Worm (Caenorhabditis elegans): ENCODE measurements around the gene Y53G8AR.9.

The Y53G8AR.9 gene

DNA sequence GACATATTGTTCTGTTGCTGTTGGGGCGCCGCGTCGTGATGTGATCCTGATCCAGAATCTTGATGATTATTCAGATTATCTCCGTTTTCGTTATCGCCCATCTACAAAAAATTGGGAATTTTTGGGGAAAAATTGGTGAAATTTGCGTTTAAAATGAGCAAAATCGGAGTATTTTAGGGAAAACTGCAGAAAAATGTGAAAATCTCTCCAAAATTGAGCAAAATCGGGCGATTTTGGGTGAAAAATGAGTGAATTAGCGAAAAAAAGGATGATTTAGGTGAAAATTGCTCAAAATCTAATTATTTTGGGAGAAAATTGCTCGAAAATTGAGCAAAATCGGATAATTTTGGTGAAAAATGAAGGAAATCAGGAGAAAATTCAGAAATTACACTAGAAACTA lies at the start of gene Y53G8AR.9:
TSS of gene Y53G8AR.9 (minus strand) at position 101 of the 400 bp plus-strand sequence.
- TF ChIP-seq unc-86 (tag; optimal IDR thresholded peaks at IDR 0.05) (no peak), elt-2 (tag; optimal IDR thresholded peaks at IDR 0.05) (no peak), ceh-6 (GFP tag; optimal IDR thresholded peaks at IDR 0.05) (no peak), C08G9.2 (tag; optimal IDR thresholded peaks at IDR 0.05) (no peak), hlh-13 (GFP tag; optimal IDR thresholded peaks at IDR 0.05) (no peak)

DNA sequence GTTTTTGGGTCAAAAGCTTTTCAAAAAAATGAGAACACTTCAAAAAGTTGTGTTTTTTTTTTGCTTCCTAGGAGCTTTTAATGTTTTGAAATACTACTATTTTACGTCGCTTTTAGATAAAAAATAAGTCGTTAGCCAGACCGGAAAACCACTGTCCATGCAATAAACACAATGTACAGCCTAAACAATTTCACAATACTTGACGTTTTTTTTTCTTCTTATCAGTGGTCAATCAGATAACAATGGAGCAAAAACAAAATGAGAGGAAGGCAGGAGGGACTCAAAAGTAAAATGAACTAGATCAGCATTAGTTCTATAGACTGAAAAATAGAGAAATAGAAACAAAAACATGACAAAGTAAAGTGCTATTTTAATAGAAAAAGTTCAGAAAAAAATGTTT lies 49.7 kb upstream of the Y53G8AR.9 start:
- no peak for TF ChIP-seq ceh-24 (tag; optimal IDR thresholded peaks at IDR 0.05)
- peak; percentile 53 for TF ChIP-seq elt-2 (tag; optimal IDR thresholded peaks at IDR 0.05)
- no peak for TF ChIP-seq sox-4 (tag; optimal IDR thresholded peaks at IDR 0.05)
- TF ChIP-seq fkh-10 (GFP tag; optimal IDR thresholded peaks at IDR 0.05): no peak
- no peak for TF ChIP-seq ceh-19 (GFP tag; optimal IDR thresholded peaks at IDR 0.05)
- no peak for TF ChIP-seq nfya-1 (tag; optimal IDR thresholded peaks at IDR 0.05)
- no peak for TF ChIP-seq tbx-7 (tag; optimal IDR thresholded peaks at IDR 0.05)

DNA sequence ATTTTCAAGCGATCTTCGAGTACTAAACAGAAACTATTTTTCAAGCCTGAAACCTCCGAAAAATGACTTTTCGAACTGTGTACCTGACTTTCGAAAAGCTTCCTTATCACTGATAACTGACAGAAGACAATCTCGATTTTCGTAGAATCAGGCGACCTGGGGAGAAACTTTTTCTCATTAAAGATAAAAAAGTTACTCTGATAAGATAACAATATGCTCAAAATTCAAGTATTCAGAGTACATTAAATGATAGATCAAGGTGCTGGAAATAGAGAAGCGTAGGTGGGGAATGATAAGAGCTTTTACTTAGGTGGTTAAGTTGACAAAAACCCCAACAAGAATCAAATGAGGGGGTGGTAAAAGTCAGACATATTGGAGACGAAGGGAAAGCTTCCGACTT lies 49.0 kb upstream of the Y53G8AR.9 start, which contains the start of gene prk-2:
TSS of gene prk-2 (minus strand) at position 156 of the 400 bp plus-strand sequence.
- TF ChIP-seq ceh-9 (tag; optimal IDR thresholded peaks at IDR 0.05): no peak
- no peak for TF ChIP-seq pat-9 (tag; optimal IDR thresholded peaks at IDR 0.05)
- TF ChIP-seq fkh-6 (tag; optimal IDR thresholded peaks at IDR 0.05): no peak
- peak; percentile 90 for TF ChIP-seq elt-2 (tag; optimal IDR thresholded peaks at IDR 0.05)
- no peak for TF ChIP-seq gmeb-2 (tag; optimal IDR thresholded peaks at IDR 0.05)

DNA sequence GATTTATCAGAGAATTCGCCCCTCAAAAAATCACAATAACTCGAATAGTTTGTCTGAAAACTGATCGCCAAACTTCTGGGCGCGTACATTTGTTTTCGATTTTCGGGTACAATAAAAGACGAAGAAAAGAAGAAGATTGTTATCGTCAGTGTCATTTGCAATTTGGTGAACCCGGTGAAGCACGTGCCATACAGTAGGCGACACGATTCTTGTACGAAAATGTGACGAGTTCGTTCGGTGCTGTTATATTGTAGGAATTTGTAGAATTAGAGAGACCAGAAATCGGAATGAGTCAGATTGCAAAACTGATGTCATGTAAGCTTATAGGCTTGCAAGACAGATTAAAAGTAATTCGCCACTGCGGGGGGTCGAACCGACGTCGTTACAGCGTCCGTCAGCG lies 46.7 kb upstream of the Y53G8AR.9 start:
- no peak for TF ChIP-seq ceh-31 (tag; optimal IDR thresholded peaks at IDR 0.05)
- TF ChIP-seq hlh-8 (tag; optimal IDR thresholded peaks at IDR 0.05): no peak
- no peak for TF ChIP-seq F13H6.1 (tag; optimal IDR thresholded peaks at IDR 0.05)
- TF ChIP-seq ceh-22 (tag; optimal IDR thresholded peaks at IDR 0.05): no peak
- TF ChIP-seq C08G9.2 (tag; optimal IDR thresholded peaks at IDR 0.05): no peak
- TF ChIP-seq C38D4.7 (GFP tag; optimal IDR thresholded peaks at IDR 0.05): no peak
- TF ChIP-seq nhr-11 (tag; optimal IDR thresholded peaks at IDR 0.05): no peak
- no peak for TF ChIP-seq sox-2 (GFP tag; IDR thresholded peaks at IDR 0.05)
- no peak for TF ChIP-seq lin-11 (tag; optimal IDR thresholded peaks at IDR 0.05)
- no peak for TF ChIP-seq nhr-232 (tag; optimal IDR thresholded peaks at IDR 0.05)
- no peak for TF ChIP-seq dve-1 (tag; optimal IDR thresholded peaks at IDR 0.05)
- TF ChIP-seq pat-9 (tag; optimal IDR thresholded peaks at IDR 0.05): no peak
- TF ChIP-seq hlh-13 (GFP tag; optimal IDR thresholded peaks at IDR 0.05): no peak
- no peak for TF ChIP-seq ceh-24 (tag; optimal IDR thresholded peaks at IDR 0.05)
- no peak for TF ChIP-seq fkh-10 (GFP tag; optimal IDR thresholded peaks at IDR 0.05)
- no peak for TF ChIP-seq fkh-6 (tag; optimal IDR thresholded peaks at IDR 0.05)

DNA sequence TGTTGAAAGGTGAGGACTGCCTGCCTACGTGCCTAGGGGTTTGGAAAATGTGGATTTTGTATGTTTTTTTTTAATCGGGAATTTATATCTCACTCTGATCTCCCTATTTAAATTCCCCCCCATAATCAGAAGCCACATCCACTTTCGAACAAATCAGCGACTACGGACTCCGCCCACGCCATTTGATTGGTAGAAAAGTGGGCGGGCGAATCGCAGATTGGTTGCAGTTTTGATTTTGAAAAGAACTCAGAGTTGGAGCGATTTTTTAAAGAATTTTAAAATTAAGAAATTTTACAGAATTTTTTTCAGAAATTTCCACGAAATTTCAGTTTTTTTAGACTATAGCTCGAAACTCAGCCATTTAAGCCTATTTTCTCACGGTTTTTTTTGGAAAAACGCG lies 39.0 kb upstream of the Y53G8AR.9 start:
- TF ChIP-seq nfya-1 (tag; optimal IDR thresholded peaks at IDR 0.05) (peak; percentile 79), T23F11.4 (GFP tag; optimal IDR thresholded peaks at IDR 0.05) (no peak)

DNA sequence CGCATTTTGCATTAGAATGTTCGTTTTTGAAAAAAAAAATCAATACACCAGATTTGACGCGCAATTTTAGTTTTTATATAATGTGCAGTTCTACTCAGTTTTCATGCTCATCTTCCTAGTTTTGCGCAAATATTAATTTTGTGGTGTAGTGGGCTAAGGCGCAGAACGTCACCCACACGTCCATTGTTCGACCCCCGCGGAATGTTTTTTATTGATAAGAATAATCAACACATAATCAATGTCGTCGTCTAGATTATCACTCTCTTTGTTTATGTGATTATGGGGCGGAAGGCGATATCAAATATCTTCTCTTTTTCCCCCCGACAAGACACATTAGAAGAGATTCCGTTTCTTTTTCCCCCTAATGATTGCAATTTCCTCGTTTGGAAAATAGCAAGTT lies 34.7 kb upstream of the Y53G8AR.9 start:
- no peak for TF ChIP-seq pat-9 (tag; optimal IDR thresholded peaks at IDR 0.05)
- TF ChIP-seq elt-2 (tag; optimal IDR thresholded peaks at IDR 0.05): peak; percentile 57

DNA sequence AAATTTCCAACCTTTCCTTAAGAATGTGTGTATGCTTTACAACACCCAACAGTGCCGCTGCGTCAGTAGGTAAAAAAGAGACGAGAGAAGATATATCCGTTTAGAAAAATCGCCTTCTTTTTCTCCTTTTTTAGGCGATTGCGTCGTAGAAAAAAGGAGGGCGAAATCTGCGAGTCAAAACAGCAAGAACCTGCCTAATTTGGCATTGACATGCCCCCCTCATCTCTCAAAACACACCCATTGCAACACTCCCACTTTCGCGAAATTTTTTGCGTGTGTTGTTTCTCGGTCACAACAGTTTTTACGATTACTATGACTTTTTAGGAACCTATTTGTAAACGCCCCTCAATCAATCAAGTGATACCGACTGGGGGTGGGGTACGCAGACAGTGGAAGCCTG lies 30.6 kb upstream of the Y53G8AR.9 start:
- TF ChIP-seq Y22D7AL.16 (tag; optimal IDR thresholded peaks at IDR 0.05) (no peak), ceh-14 (tag; optimal IDR thresholded peaks at IDR 0.05) (no peak)

DNA sequence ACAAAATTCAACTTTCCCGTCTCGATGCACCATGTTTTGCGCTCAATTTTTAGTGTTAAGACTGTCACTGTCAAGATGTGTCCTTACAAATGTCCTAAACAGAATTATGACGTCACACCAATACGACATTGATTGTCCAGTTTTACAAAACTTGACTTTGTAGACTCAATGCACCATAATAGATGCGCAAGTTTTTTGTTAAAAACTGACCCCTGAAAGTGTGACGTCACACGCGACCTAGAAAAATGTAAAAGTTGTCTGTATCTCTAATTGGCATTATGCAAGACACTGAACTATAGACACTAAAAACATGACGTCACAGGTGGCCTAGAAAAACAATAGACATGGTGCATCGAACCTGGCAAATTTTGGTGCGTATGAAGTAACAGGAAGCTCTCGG lies 30.0 kb upstream of the Y53G8AR.9 start:
- no peak for TF ChIP-seq ttx-3 (tag; optimal IDR thresholded peaks at IDR 0.05)
- no peak for TF ChIP-seq npax-4 (tag; optimal IDR thresholded peaks at IDR 0.05)
- TF ChIP-seq ceh-18 (tag; optimal IDR thresholded peaks at IDR 0.05): no peak
- TF ChIP-seq gmeb-2 (tag; optimal IDR thresholded peaks at IDR 0.05): no peak
- no peak for TF ChIP-seq Y22D7AL.16 (tag; optimal IDR thresholded peaks at IDR 0.05)
- no peak for TF ChIP-seq elt-2 (tag; optimal IDR thresholded peaks at IDR 0.05)
- TF ChIP-seq ets-4 (tag; optimal IDR thresholded peaks at IDR 0.05): no peak
- no peak for TF ChIP-seq fkh-10 (GFP tag; optimal IDR thresholded peaks at IDR 0.05)
- no peak for TF ChIP-seq ahr-1 (tag; optimal IDR thresholded peaks at IDR 0.05)
- no peak for TF ChIP-seq pqm-1 (tag; optimal IDR thresholded peaks at IDR 0.05)

Measured in whole organism, late embryonic.